Worm (Caenorhabditis elegans) whole organism, L1 larva: ENCODE data around the gene tiar-2.

ENCODE experiments used
- ama-1 ChIP-seq: fragments of 150-350 bp; optimal IDR thresholded peaks from 2 replicates; lab custom pipeline; 2014
- ces-1 ChIP-seq: fragments of 150-350 bp; optimal IDR thresholded peaks from 2 replicates; lab custom pipeline; 2014; ENCODE audit warnings: missing biosample characterization, missing genetic modification reagents, missing genetic modification characterization
- nhr-28 ChIP-seq: fragments of 150-350 bp; optimal IDR thresholded peaks from 2 replicates; lab custom pipeline; 2014; ENCODE audit warnings: missing biosample characterization, missing genetic modification characterization
- unc-86 ChIP-seq: sonication (generic microtip); optimal IDR thresholded peaks from 2 replicates; lab custom pipeline; 2016; ENCODE audit warnings: missing genetic modification characterization, missing compliant biosample characterization

DNA sequence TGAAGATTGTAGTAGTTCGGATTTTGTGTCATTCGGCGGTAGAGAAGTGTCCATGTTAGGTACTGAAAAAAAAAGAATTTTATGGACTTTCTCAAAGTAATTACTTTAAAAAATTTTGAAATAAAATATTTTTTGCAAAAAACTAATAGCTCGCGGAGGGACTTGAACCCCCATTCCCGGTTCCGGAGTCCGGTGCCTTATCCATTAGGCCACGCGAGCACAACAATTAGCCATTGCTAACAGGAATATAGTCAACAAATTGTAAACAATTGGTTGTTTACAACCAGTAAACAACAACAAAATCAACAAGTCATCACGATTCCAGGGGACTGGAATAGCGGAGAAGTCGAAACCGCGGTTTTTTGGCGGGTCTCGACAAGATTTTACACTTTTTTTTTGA, 39.9 kb upstream of the tiar-2 start:
- TF ChIP-seq ama-1 (lab: Kevin White, UChicago) (no peak), unc-86 (tag; lab: Kevin White, UChicago) (no peak), ces-1 (GFP tag; lab: Kevin White, UChicago) (no peak), nhr-28 (tag; lab: Kevin White, UChicago) (no peak)
